Fruit fly (Drosophila melanogaster): ENCODE results near the gene Tsp26A.

DNA sequence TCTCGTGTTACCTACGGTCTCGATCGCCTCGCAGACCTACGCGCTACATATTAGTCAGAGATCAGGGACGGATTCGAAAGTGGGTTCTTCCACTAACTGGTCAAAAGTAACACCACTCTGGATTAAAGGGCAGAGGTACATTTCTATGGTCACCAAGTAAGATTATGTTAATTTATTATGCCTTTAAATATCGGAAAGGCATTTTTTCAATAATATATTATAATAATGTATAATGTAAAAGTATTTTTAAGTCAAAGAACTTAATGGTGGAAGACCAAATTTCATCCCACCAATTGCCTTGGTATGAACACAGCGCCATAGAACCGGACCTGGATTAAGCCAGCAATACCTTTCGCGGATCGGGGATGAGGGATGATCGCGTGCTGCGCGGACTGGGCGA lies 22.8 kb downstream of the Tsp26A start:
- TF ChIP-seq lola (GFP tag; optimal IDR thresholded peaks at IDR 0.05) (no peak), CrebA (GFP tag; optimal IDR thresholded peaks at IDR 0.05; ENCODE audit: borderline replicate concordance) (no peak), sv (GFP tag; optimal IDR thresholded peaks at IDR 0.05) (no peak), OdsH (GFP tag; optimal IDR thresholded peaks at IDR 0.05) (peak; percentile 25), Hr78 (GFP tag; optimal IDR thresholded peaks at IDR 0.05) (no peak), Mio (GFP tag; optimal IDR thresholded peaks at IDR 0.05) (no peak), Hr83 (GFP tag; optimal IDR thresholded peaks at IDR 0.05; ENCODE audit: poor library complexity, severe bottlenecking) (no peak), rgr (GFP tag; optimal IDR thresholded peaks at IDR 0.05) (peak; percentile 57), usp (GFP tag; optimal IDR thresholded peaks at IDR 0.05) (no peak), pan (optimal IDR thresholded peaks at IDR 0.05) (no peak), h (GFP tag; optimal IDR thresholded peaks at IDR 0.05) (peak; percentile 74)

All from whole organism, wandering third instar larva.